Worm (Caenorhabditis elegans) whole organism, young adult: ENCODE measurements around the gene clec-239.

Source experiments
- F33H1.4 ChIP-seq: fragments of 200-800 bp; sonication (Bioruptor generic); IDR thresholded peaks from 2 replicates; pipeline ENCODE4 v1.3.6; 2022; ENCODE audit warnings: missing genetic modification reagents, missing genetic modification characterization, missing compliant biosample characterization
- him-1 ChIP-seq: sonication (generic microtip); optimal IDR thresholded peaks from 2 replicates; lab custom pipeline; 2016; ENCODE audit warnings: missing genotype, missing genetic modification reagents, missing genetic modification characterization, missing compliant biosample characterization
- hmg-1.2 ChIP-seq: fragments of 200-800 bp; sonication (Bioruptor generic); IDR thresholded peaks from 2 replicates; pipeline ENCODE4 v1.3.6; 2022; ENCODE audit warnings: missing genetic modification reagents, missing genetic modification characterization, missing compliant biosample characterization
- madf-6 ChIP-seq: fragments of 200-800 bp; sonication (Bioruptor generic); IDR thresholded peaks from 2 replicates; pipeline ENCODE4 v1.3.6; 2022; ENCODE audit warnings: missing genetic modification reagents, missing genetic modification characterization, missing compliant biosample characterization

- TF ChIP-seq madf-6 (GFP tag; lab: Robert Waterston, UW) = no peak
- TF ChIP-seq F33H1.4 = no peak
- TF ChIP-seq him-1 (tag; lab: Kevin White, UChicago) = no peak
- no peak for TF ChIP-seq hmg-1.2 (GFP tag; lab: Robert Waterston, UW)
Observed at ce11 chrV:16927345-16927744, 29.0 kb upstream of the clec-239 start, which contains the start of gene Y102A5C.36.
